Fruit fly (Drosophila melanogaster) whole organism, embryonic: ENCODE measurements around the gene net.

Source experiments
- Abd-B ChIP-seq: fragments of 200-800 bp; sonication (Bioruptor generic); optimal IDR thresholded peaks from 2 replicates; lab custom pipeline; 2018; ENCODE audit warnings: missing biosample characterization, mild to moderate bottlenecking, missing genetic modification characterization, moderate library complexity
- BEAF-32 ChIP-seq: fragments of 200-800 bp; sonication (Bioruptor generic); optimal IDR thresholded peaks from 3 replicates; lab custom pipeline; 2017; ENCODE audit warnings: missing biosample characterization, missing genetic modification characterization, mild to moderate bottlenecking, moderate library complexity, missing genetic modification reagents
- Bgb ChIP-seq: fragments of 200-800 bp; sonication (Bioruptor generic); IDR thresholded peaks from 2 replicates; pipeline ENCODE4 v1.3.6; 2022; ENCODE audit warnings: missing biosample characterization, missing genetic modification characterization; ENCODE audit not compliant: partially characterized antibody
- BtbVII ChIP-seq: fragments of 200-800 bp; sonication (Bioruptor generic); optimal IDR thresholded peaks from 3 replicates; lab custom pipeline; 2017; ENCODE audit warnings: missing biosample characterization, mild to moderate bottlenecking, missing genetic modification characterization
- Bteb2 ChIP-seq: fragments of 200-800 bp; sonication (Bioruptor generic); optimal IDR thresholded peaks from 2 replicates; lab custom pipeline; 2016; ENCODE audit warnings: missing biosample characterization, missing genetic modification characterization
- CG12236 ChIP-seq: fragments of 200-800 bp; sonication (Bioruptor generic); optimal IDR thresholded peaks from 2 replicates; lab custom pipeline; 2016; ENCODE audit warnings: missing biosample characterization, missing genetic modification characterization
- CG15514 ChIP-seq: fragments of 200-800 bp; sonication (Bioruptor generic); optimal IDR thresholded peaks from 3 replicates; lab custom pipeline; 2017; ENCODE audit warnings: missing biosample characterization, missing genetic modification characterization, mild to moderate bottlenecking, moderate library complexity, missing genetic modification reagents
- CG1603 ChIP-seq: fragments of 200-800 bp; sonication (Bioruptor generic); optimal IDR thresholded peaks from 2 replicates; lab custom pipeline; 2019; ENCODE audit warnings: missing biosample characterization, mild to moderate bottlenecking, missing genetic modification characterization, moderate library complexity
- CG17186 ChIP-seq: fragments of 200-800 bp; sonication (Bioruptor generic); optimal IDR thresholded peaks from 3 replicates; lab custom pipeline; 2017; ENCODE audit warnings: missing biosample characterization, missing genetic modification reagents, missing genetic modification characterization
- CG17612 ChIP-seq: fragments of 200-800 bp; sonication (Bioruptor generic); IDR thresholded peaks from 2 replicates; pipeline ENCODE4 v1.3.6; 2022; ENCODE audit warnings: missing biosample characterization, missing genetic modification characterization
- CG1792 ChIP-seq: fragments of 200-800 bp; sonication (Bioruptor generic); optimal IDR thresholded peaks from 2 replicates; lab custom pipeline; 2016; ENCODE audit warnings: missing biosample characterization, missing genetic modification characterization
- CG18262 ChIP-seq: fragments of 200-800 bp; optimal IDR thresholded peaks from 3 replicates; lab custom pipeline; 2019; ENCODE audit warnings: missing biosample characterization, mild to moderate bottlenecking, missing genetic modification characterization, moderate library complexity
- CG2889 ChIP-seq: fragments of 200-800 bp; sonication (Bioruptor generic); IDR thresholded peaks from 3 replicates; pipeline ENCODE4 v1.3.6; 2022; ENCODE audit warnings: missing biosample characterization, missing genetic modification characterization
- CG3163 ChIP-seq: fragments of 200-800 bp; sonication (Bioruptor generic); optimal IDR thresholded peaks from 3 replicates; lab custom pipeline; 2016; ENCODE audit warnings: missing biosample characterization, missing genetic modification characterization
- CG4617 ChIP-seq: fragments of 200-800 bp; sonication (Bioruptor generic); optimal IDR thresholded peaks from 3 replicates; lab custom pipeline; 2016; ENCODE audit warnings: missing biosample characterization, missing genetic modification characterization, borderline replicate concordance
- CG4854 ChIP-seq: fragments of 200-800 bp; sonication (Bioruptor generic); optimal IDR thresholded peaks from 2 replicates; lab custom pipeline; 2016; ENCODE audit warnings: missing biosample characterization, missing genetic modification characterization, inconsistent platforms
- CG6791 ChIP-seq: fragments of 200-800 bp; sonication (Bioruptor generic); IDR thresholded peaks from 3 replicates; pipeline ENCODE4 v1.3.6; 2022; ENCODE audit warnings: missing biosample characterization, missing genetic modification characterization; ENCODE audit not compliant: partially characterized antibody
- CG7963 ChIP-seq: fragments of 200-800 bp; sonication (Bioruptor generic); IDR thresholded peaks from 3 replicates; pipeline ENCODE4 v1.3.6; 2022; ENCODE audit warnings: missing biosample characterization, missing genetic modification characterization; ENCODE audit not compliant: partially characterized antibody
- CG7987 ChIP-seq: fragments of 200-800 bp; sonication (Bioruptor generic); optimal IDR thresholded peaks from 2 replicates; lab custom pipeline; 2018; ENCODE audit warnings: missing biosample characterization, mild to moderate bottlenecking, missing genetic modification characterization, moderate library complexity
- CG8765 ChIP-seq: fragments of 200-800 bp; sonication (Bioruptor generic); IDR thresholded peaks from 2 replicates; pipeline ENCODE4 v1.3.6; 2022; ENCODE audit warnings: missing biosample characterization, missing genetic modification characterization
- CG9817 ChIP-seq: fragments of 200-800 bp; sonication (Bioruptor generic); optimal IDR thresholded peaks from 2 replicates; lab custom pipeline; 2018; ENCODE audit warnings: missing biosample characterization, mild to moderate bottlenecking, missing genetic modification characterization, moderate library complexity
- Eip74EF ChIP-seq, 2 experiments: fragments of 200-800 bp in 1 of 2; fragments of >200 bp in 1 of 2; sonication (Bioruptor generic) in 1 of 2; optimal IDR thresholded peaks; 2 replicates each; lab custom pipeline; 2017 to 2019; ENCODE audit warnings: missing biosample characterization in 2 of 2, missing genetic modification characterization in 2 of 2, mild to moderate bottlenecking in 1 of 2, moderate library complexity in 1 of 2
- Fer1 ChIP-seq: fragments of 200-800 bp; sonication (Bioruptor generic); optimal IDR thresholded peaks from 2 replicates; lab custom pipeline; 2017; ENCODE audit warnings: missing biosample characterization, mild to moderate bottlenecking, missing genetic modification characterization
- Hr39 ChIP-seq: fragments of >200 bp; optimal IDR thresholded peaks from 2 replicates; lab custom pipeline; 2017
- MBD-R2 ChIP-seq: fragments of 200-800 bp; sonication (Bioruptor generic); IDR thresholded peaks from 2 replicates; pipeline ENCODE4 v1.3.6; 2022; ENCODE audit warnings: missing biosample characterization, missing genetic modification characterization
- MESR4 ChIP-seq: fragments of 200-800 bp; sonication (Bioruptor generic); optimal IDR thresholded peaks from 2 replicates; lab custom pipeline; 2018; ENCODE audit warnings: missing biosample characterization, mild to moderate bottlenecking, missing genetic modification characterization, moderate library complexity
- Pdp1 ChIP-seq, 2 experiments: fragments of 200-800 bp; sonication (Bioruptor generic); optimal IDR thresholded peaks; 3 replicates each; lab custom pipeline; 2016; ENCODE audit warnings: missing biosample characterization in 2 of 2, missing genetic modification characterization in 2 of 2, mild to moderate bottlenecking in 1 of 2, moderate library complexity in 1 of 2
- Scr ChIP-seq: fragments of 200-800 bp; sonication (Bioruptor generic); IDR thresholded peaks from 2 replicates; pipeline ENCODE4 v1.3.6; 2022; ENCODE audit warnings: missing biosample characterization, missing genetic modification characterization; ENCODE audit not compliant: partially characterized antibody
- Tbp ChIP-seq: fragments of >200 bp; optimal IDR thresholded peaks from 2 replicates; lab custom pipeline; 2018; ENCODE audit warnings: missing biosample characterization, missing genetic modification characterization
- aop ChIP-seq: fragments of 200-800 bp; sonication (Bioruptor generic); IDR thresholded peaks from 2 replicates; pipeline ENCODE4 v1.3.6; 2022; ENCODE audit warnings: missing biosample characterization, missing genetic modification characterization
- ara ChIP-seq: fragments of 200-800 bp; sonication (Bioruptor generic); IDR thresholded peaks from 2 replicates; pipeline ENCODE4 v1.3.6; 2022; ENCODE audit warnings: missing biosample characterization, missing genetic modification characterization
- ash1 ChIP-seq: fragments of 200-800 bp; sonication (Bioruptor generic); optimal IDR thresholded peaks from 2 replicates; lab custom pipeline; 2018; ENCODE audit warnings: missing biosample characterization, mild to moderate bottlenecking, missing genetic modification characterization
- btn ChIP-seq: fragments of 200-800 bp; sonication (Bioruptor generic); optimal IDR thresholded peaks from 2 replicates; lab custom pipeline; 2016; ENCODE audit warnings: missing biosample characterization, missing genetic modification characterization
- cwo ChIP-seq: fragments of 200-800 bp; sonication (Bioruptor generic); optimal IDR thresholded peaks from 3 replicates; lab custom pipeline; 2017; ENCODE audit warnings: missing biosample characterization, missing genetic modification characterization, mild to moderate bottlenecking, moderate library complexity, missing genetic modification reagents
- dati ChIP-seq: fragments of 200-800 bp; sonication (Bioruptor generic); IDR thresholded peaks from 2 replicates; pipeline ENCODE4 v1.3.6; 2022; ENCODE audit warnings: missing biosample characterization, missing genetic modification characterization
- ewg ChIP-seq: fragments of 200-800 bp; sonication (Bioruptor generic); optimal IDR thresholded peaks from 3 replicates; lab custom pipeline; 2017; ENCODE audit warnings: mild to moderate bottlenecking, missing biosample characterization, missing genetic modification reagents, missing genetic modification characterization
- exex ChIP-seq: fragments of 200-800 bp; sonication (Bioruptor generic); optimal IDR thresholded peaks from 4 replicates; lab custom pipeline; 2018; ENCODE audit warnings: missing biosample characterization, mild to moderate bottlenecking, missing genetic modification characterization, moderate library complexity
- ftz-f1 ChIP-seq: fragments of 200-800 bp; sonication (Bioruptor generic); optimal IDR thresholded peaks from 2 replicates; lab custom pipeline; 2016; ENCODE audit warnings: missing biosample characterization, missing genetic modification characterization
- lab ChIP-seq: fragments of 200-800 bp; sonication (Bioruptor generic); optimal IDR thresholded peaks from 3 replicates; lab custom pipeline; 2017; ENCODE audit warnings: missing biosample characterization, missing genetic modification characterization, mild to moderate bottlenecking, moderate library complexity, missing genetic modification reagents
- nau ChIP-seq: fragments of 200-800 bp; sonication (Bioruptor generic); optimal IDR thresholded peaks from 3 replicates; lab custom pipeline; 2017; ENCODE audit warnings: missing biosample characterization, mild to moderate bottlenecking, missing genetic modification characterization, missing genetic modification reagents
- nerfin-2 ChIP-seq: fragments of 200-800 bp; sonication (Bioruptor generic); IDR thresholded peaks from 2 replicates; pipeline ENCODE4 v1.3.6; 2022; ENCODE audit warnings: missing biosample characterization, missing genetic modification characterization; ENCODE audit not compliant: partially characterized antibody
- sens-2 ChIP-seq: fragments of 200-800 bp; sonication (Bioruptor generic); IDR thresholded peaks from 2 replicates; pipeline ENCODE4 v1.3.6; 2022; ENCODE audit warnings: missing biosample characterization, missing genetic modification characterization
- slbo ChIP-seq: fragments of 200-800 bp; sonication (Bioruptor generic); IDR thresholded peaks from 2 replicates; pipeline ENCODE4 v1.3.6; 2022; ENCODE audit warnings: missing biosample characterization, missing genetic modification characterization
- so ChIP-seq: fragments of 200-800 bp; sonication (Bioruptor generic); IDR thresholded peaks from 3 replicates; pipeline ENCODE4 v1.3.6; 2022; ENCODE audit warnings: missing biosample characterization, missing genetic modification characterization
- sqz ChIP-seq: fragments of 200-800 bp; sonication (Bioruptor generic); optimal IDR thresholded peaks from 3 replicates; lab custom pipeline; 2018; ENCODE audit warnings: missing biosample characterization, mild to moderate bottlenecking, missing genetic modification characterization
- stc ChIP-seq: fragments of 200-800 bp; sonication (Bioruptor generic); IDR thresholded peaks from 2 replicates; pipeline ENCODE4 v1.3.6; 2022; ENCODE audit warnings: missing biosample characterization, missing genetic modification characterization
- sug ChIP-seq: fragments of 200-800 bp; optimal IDR thresholded peaks from 2 replicates; lab custom pipeline; 2019; ENCODE audit warnings: missing biosample characterization, mild to moderate bottlenecking, missing genetic modification characterization, moderate library complexity
- tio ChIP-seq: fragments of 200-800 bp; sonication (Bioruptor generic); optimal IDR thresholded peaks from 2 replicates; lab custom pipeline; 2017; ENCODE audit warnings: missing biosample characterization, missing genetic modification characterization, inconsistent platforms
- toy ChIP-seq: fragments of 200-800 bp; sonication (Bioruptor generic); IDR thresholded peaks from 2 replicates; pipeline ENCODE4 v1.3.6; 2022; ENCODE audit warnings: missing biosample characterization, missing genetic modification characterization
- twi ChIP-seq: fragments of 200-800 bp; optimal IDR thresholded peaks from 2 replicates; lab custom pipeline; 2019; ENCODE audit warnings: missing biosample characterization, mild to moderate bottlenecking, missing genetic modification characterization, moderate library complexity

Gene net

dm6 chr2L:106540-106939, 19.4 kb upstream of the net start, which contains the start of the genes Nhe1 and Sam-S (continued):
- TF ChIP-seq CG18262 (tag; lab: Kevin White, UChicago): no peak
- peak; percentile 14 for TF ChIP-seq Scr
- no peak for TF ChIP-seq aop (GFP tag; lab: Robert Waterston, UW)
- no peak for TF ChIP-seq slbo (GFP tag; lab: Robert Waterston, UW)
- TF ChIP-seq MBD-R2 (GFP tag; lab: Robert Waterston, UW): peak; percentile 44; the same call in 1 of the 2 replicates
- TF ChIP-seq ftz-f1 (GFP tag; lab: Kevin White, UChicago): no peak
- no peak for TF ChIP-seq cwo
- TF ChIP-seq nerfin-2 (GFP tag; lab: Robert Waterston, UW): 0 out of 2 replicates have a peak, but pooled peaks have one; percentile 39
- TF ChIP-seq CG7987 (GFP tag; lab: Kevin White, UChicago): no peak
- no peak for TF ChIP-seq Pdp1 (GFP tag; optimal IDR thresholded peaks at IDR 0.05; lab: Kevin White, UChicago)
- TF ChIP-seq exex: no peak
- no peak for TF ChIP-seq dati
- no peak for TF ChIP-seq sqz
- TF ChIP-seq CG17612: no peak
- no peak for TF ChIP-seq sens-2 (GFP tag; lab: Robert Waterston, UW)
- peak; percentile 38 for TF ChIP-seq CG4617
- no peak for TF ChIP-seq CG7963 (GFP tag; lab: Robert Waterston, UW)
- TF ChIP-seq BtbVII: no peak
- no peak for TF ChIP-seq CG4854 (GFP tag; lab: Kevin White, UChicago)
- no peak for TF ChIP-seq Abd-B (GFP tag; lab: Kevin White, UChicago)
- no peak for TF ChIP-seq CG2889 (GFP tag; lab: Robert Waterston, UW)
- TF ChIP-seq sug (tag; lab: Kevin White, UChicago): no peak
- no peak for TF ChIP-seq Fer1
- no peak for TF ChIP-seq toy (GFP tag; lab: Robert Waterston, UW)
- no peak for TF ChIP-seq nau
- peak; percentile 83 for TF ChIP-seq MESR4 (GFP tag; lab: Kevin White, UChicago)
- no peak for TF ChIP-seq CG17186
- no peak for TF ChIP-seq tio
- TF ChIP-seq CG15514: peak; percentile 95
- no peak for TF ChIP-seq CG3163 (GFP tag; lab: Kevin White, UChicago)
- no peak for TF ChIP-seq Tbp (GFP tag; lab: Kevin White, UChicago)
- TF ChIP-seq Hr39 (lab: Kevin White, UChicago): no peak
- no peak for TF ChIP-seq stc (GFP tag; lab: Robert Waterston, UW)
- TF ChIP-seq CG1603 (tag; lab: Kevin White, UChicago): peak; percentile 8
- no peak for TF ChIP-seq lab (GFP tag; lab: Kevin White, UChicago)
- TF ChIP-seq CG9817 (tag; lab: Kevin White, UChicago): no peak
- TF ChIP-seq so (GFP tag; lab: Robert Waterston, UW): no peak
- no peak for TF ChIP-seq ewg (GFP tag; lab: Kevin White, UChicago)
- TF ChIP-seq CG8765 (GFP tag; lab: Robert Waterston, UW): no peak
- no peak for TF ChIP-seq ash1 (GFP tag; lab: Kevin White, UChicago)
- TF ChIP-seq Bgb (GFP tag; lab: Robert Waterston, UW): 0 out of 2 replicates have a peak, but pooled peaks have one; percentile 10
- TF ChIP-seq CG1792 (GFP tag; lab: Kevin White, UChicago): no peak
- TF ChIP-seq Bteb2 (GFP tag; lab: Kevin White, UChicago): no peak
- TF ChIP-seq btn (GFP tag; lab: Kevin White, UChicago): no peak
- TF ChIP-seq CG12236 (GFP tag; lab: Kevin White, UChicago): no peak
- TF ChIP-seq twi (tag; lab: Kevin White, UChicago): peak; percentile 15
- TF ChIP-seq BEAF-32 (GFP tag; lab: Kevin White, UChicago): peak; percentile 31
- TF ChIP-seq Eip74EF (GFP tag; optimal IDR thresholded peaks at IDR 0.05; lab: Kevin White, UChicago): no peak
- TF ChIP-seq ara: no peak
- TF ChIP-seq CG6791: 0 out of 3 replicates have a peak, but pooled peaks have one; percentile 27
